Fruit fly (Drosophila melanogaster): ENCODE results near the gene CG43997.

DNA sequence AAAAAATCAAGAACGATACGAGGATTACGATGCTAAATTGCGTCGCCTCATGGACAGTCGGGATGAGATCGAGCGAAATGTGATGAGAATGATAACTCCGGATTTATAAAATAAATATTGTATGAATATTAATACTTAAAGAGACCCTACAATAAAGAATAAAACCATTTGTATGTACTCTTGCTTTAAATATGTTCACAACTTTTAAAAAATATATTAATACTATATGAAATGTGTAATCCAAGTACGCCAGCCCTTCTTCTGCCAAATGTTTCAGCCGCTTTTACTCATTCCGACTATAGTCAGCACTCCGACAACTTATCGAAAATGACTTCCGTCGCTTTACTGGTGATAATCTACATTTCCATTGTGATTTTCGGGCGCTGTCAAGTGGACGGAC lies at the start of gene CG43997:
- TF ChIP-seq usp (GFP tag; optimal IDR thresholded peaks at IDR 0.05) (no peak), pan (optimal IDR thresholded peaks at IDR 0.05) (no peak), psq (optimal IDR thresholded peaks at IDR 0.05) (no peak), EcR (GFP tag; optimal IDR thresholded peaks at IDR 0.05) (no peak)

Measured in whole organism.